Worm (Caenorhabditis elegans) whole organism, L1 larva: Measurements from ENCODE around the gene F58E6.6.
A peak's percentile ranks its signal among the peaks of the same experiment; 100 is the strongest.

Experiments
- aly-2 ChIP-seq: fragments of 150-350 bp; optimal IDR thresholded peaks from 2 replicates; lab custom pipeline; 2014; ENCODE audit warnings: missing biosample characterization, missing genetic modification characterization
- ceh-82 ChIP-seq, 3 experiments: fragments of 150-350 bp in 1 of 3; sonication (generic microtip) in 2 of 3; optimal IDR thresholded peaks; 2 replicates each; lab custom pipeline; 2014 to 2017; ENCODE audit warnings: missing biosample characterization in 3 of 3, missing genetic modification characterization in 3 of 3
- dsc-1 ChIP-seq: sonication (generic microtip); optimal IDR thresholded peaks from 2 replicates; lab custom pipeline; 2016; ENCODE audit warnings: mild to moderate bottlenecking, missing genetic modification characterization, missing compliant biosample characterization
- efl-1 ChIP-seq, 4 experiments: fragments of 150-350 bp; optimal IDR thresholded peaks in 3 of 4; peaks in 1 of 4; 1 replicate in 1 of 4; 2 replicates in 3 of 4; lab custom pipeline; 2014; ENCODE audit warnings: missing biosample characterization in 2 of 4, missing genetic modification characterization in 2 of 4, missing genetic modification reagents in 2 of 4
- egl-13 ChIP-seq: sonication (generic microtip); optimal IDR thresholded peaks from 2 replicates; lab custom pipeline; 2016; ENCODE audit warnings: missing genotype, missing genetic modification reagents, missing genetic modification characterization, missing compliant biosample characterization
- egl-27 ChIP-seq, 2 experiments: fragments of 150-350 bp in 1 of 2; sonication (generic microtip); optimal IDR thresholded peaks; 3 replicates each; lab custom pipeline; 2017 to 2018; ENCODE audit warnings: missing biosample characterization in 2 of 2, missing genetic modification characterization in 2 of 2, missing genetic modification reagents in 2 of 2
- hlh-17 ChIP-seq: fragments of 200-800 bp; sonication (Bioruptor generic); optimal IDR thresholded peaks from 2 replicates; lab custom pipeline; 2018; ENCODE audit warnings: missing genetic modification characterization, mild to moderate bottlenecking, missing compliant biosample characterization, moderate library complexity, borderline replicate concordance
- nhr-237 ChIP-seq: fragments of 150-350 bp; optimal IDR thresholded peaks from 2 replicates; lab custom pipeline; 2014; ENCODE audit warnings: missing biosample characterization, missing genetic modification characterization
- nhr-71 ChIP-seq: sonication (generic microtip); optimal IDR thresholded peaks from 2 replicates; lab custom pipeline; 2016; ENCODE audit warnings: mild to moderate bottlenecking, missing genetic modification characterization, moderate library complexity, missing compliant biosample characterization
- nhr-77 ChIP-seq: fragments of 150-350 bp; optimal IDR thresholded peaks from 2 replicates; lab custom pipeline; 2014; ENCODE audit warnings: missing biosample characterization, missing genetic modification characterization
- unc-30 ChIP-seq: sonication (generic microtip); optimal IDR thresholded peaks from 2 replicates; lab custom pipeline; 2017; ENCODE audit warnings: missing biosample characterization, missing genetic modification characterization
- xbp-1 ChIP-seq: sonication (generic microtip); optimal IDR thresholded peaks from 2 replicates; lab custom pipeline; 2016; ENCODE audit warnings: missing genetic modification characterization, missing compliant biosample characterization

DNA sequence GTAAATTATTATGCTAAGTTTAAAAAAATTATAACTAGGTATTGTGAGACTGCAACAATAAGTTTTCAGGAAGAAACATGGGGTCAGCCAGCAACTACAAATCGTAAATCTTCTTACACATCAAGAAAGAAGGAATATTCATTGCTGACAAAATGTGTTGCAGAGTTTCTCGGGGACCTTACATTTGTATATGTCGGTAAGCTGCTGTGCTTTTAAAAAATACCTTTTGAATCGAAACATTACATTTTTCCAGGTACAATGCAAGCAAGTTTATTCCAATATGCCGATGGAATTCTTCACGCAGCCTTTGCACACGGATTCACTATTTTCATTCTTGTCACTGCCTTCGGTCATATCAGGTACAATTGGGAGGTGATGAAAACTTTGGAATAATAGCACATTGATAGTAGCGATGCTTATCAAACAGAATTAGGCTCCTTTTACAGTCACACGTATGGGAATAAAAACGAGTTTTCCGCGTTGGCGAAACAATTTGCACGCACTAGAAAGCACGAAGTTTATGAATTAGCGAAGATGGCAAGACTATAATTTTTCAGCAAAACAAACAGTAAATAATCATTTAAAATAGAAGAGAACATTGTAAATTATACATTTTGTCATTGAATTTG lies 14.6 kb downstream of the F58E6.6 start:
- TF ChIP-seq aly-2 (no peak), dsc-1 (tag; lab: Kevin White, UChicago) (no peak), egl-27 (tag; optimal IDR thresholded peaks at IDR 0.05; lab: Kevin White, UChicago) (no peak), nhr-77 (tag; lab: Kevin White, UChicago) (no peak), hlh-17 (GFP tag; lab: Kevin White, UChicago) (no peak), efl-1 (optimal IDR thresholded peaks at IDR 0.05; lab: Kevin White, UChicago) (no peak), efl-1 (GFP tag; optimal IDR thresholded peaks at IDR 0.05 in 1 of 2; lab: Kevin White, UChicago) (peak in 1 of 2 experiments; percentile 73), ceh-82 (tag; optimal IDR thresholded peaks at IDR 0.05; lab: Kevin White, UChicago) (no peak), unc-30 (no peak), egl-13 (tag; lab: Kevin White, UChicago) (no peak), nhr-71 (no peak), xbp-1 (no peak), nhr-237 (no peak)
